Fruit fly (Drosophila melanogaster): ENCODE data around the gene Ucp4B.

The Ucp4B gene

DNA sequence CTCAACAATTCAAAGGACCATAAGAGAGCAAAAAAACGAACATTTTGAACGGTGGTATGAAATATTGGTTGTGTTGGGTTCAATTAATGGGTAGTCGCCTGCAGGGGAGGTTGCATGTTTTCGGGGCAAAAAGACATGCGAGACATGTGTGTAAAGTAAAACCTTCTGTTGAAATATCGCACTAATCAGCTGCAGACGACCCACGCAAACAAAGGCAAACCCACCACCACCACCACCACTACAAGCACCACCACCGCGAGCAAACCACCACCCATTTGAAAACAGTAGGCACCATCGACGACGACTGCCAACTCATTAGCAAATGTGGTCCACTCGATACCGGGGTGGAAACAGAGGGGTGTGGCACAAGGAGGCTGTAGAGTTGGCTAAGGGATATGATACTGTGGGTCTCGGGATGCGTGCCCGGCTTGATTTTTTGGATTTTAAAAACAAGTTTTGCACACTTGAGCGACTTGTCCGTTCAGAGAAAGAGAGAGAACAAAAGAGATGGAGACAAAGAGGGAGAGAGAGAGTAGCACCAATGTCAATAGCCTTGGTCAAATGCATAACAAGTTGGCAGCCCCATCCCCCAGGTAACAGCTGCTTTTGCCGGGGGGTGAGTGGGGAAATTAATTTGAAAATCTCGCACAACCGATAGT is 7.5 kb downstream of the Ucp4B start:
- TF ChIP-seq sr (GFP tag; IDR thresholded peaks at IDR 0.05) = no peak
- peak in 1 of 2 experiments; percentile 32 for TF ChIP-seq Hr51 (GFP tag; optimal IDR thresholded peaks at IDR 0.05)
- peak; percentile 22 for TF ChIP-seq zen (tag; optimal IDR thresholded peaks at IDR 0.05)
- peak; percentile 15 for TF ChIP-seq wek (GFP tag; optimal IDR thresholded peaks at IDR 0.05)
- TF ChIP-seq cg (GFP tag; optimal IDR thresholded peaks at IDR 0.05) = peak; percentile 36
- TF ChIP-seq CG3065 (GFP tag; optimal IDR thresholded peaks at IDR 0.05) = peak; percentile 20
- TF ChIP-seq Deaf1 (tag; optimal IDR thresholded peaks at IDR 0.05) = peak; percentile 64
- TF ChIP-seq CG12659 (GFP tag; optimal IDR thresholded peaks at IDR 0.05) = peak; percentile 22
- TF ChIP-seq Eip74EF (GFP tag; optimal IDR thresholded peaks at IDR 0.05) = no peak
- TF ChIP-seq twi (tag; optimal IDR thresholded peaks at IDR 0.05) = peak; percentile 79
- peak; percentile 42 for TF ChIP-seq exex (tag; optimal IDR thresholded peaks at IDR 0.05)
- TF ChIP-seq Dek (tag; optimal IDR thresholded peaks at IDR 0.05) = peak; percentile 1
- peak; percentile 27 for TF ChIP-seq CG2678 (tag; optimal IDR thresholded peaks at IDR 0.05)
- no peak for TF ChIP-seq CG7786 (GFP tag; optimal IDR thresholded peaks at IDR 0.05)
- peak; percentile 19 for TF ChIP-seq yki (optimal IDR thresholded peaks at IDR 0.05)
- TF ChIP-seq BEAF-32 (GFP tag; optimal IDR thresholded peaks at IDR 0.05) = peak; percentile 48
- no peak for TF ChIP-seq CG15514 (GFP tag; optimal IDR thresholded peaks at IDR 0.05)
- peak; percentile 8 for TF ChIP-seq CG12071 (GFP tag; optimal IDR thresholded peaks at IDR 0.05)
- TF ChIP-seq trem (tag; optimal IDR thresholded peaks at IDR 0.05) = peak; percentile 98
- TF ChIP-seq CG13894 (tag; optimal IDR thresholded peaks at IDR 0.05) = peak; percentile 18
- TF ChIP-seq Sry-δ (GFP tag; optimal IDR thresholded peaks at IDR 0.05) = peak; percentile 22
- TF ChIP-seq bigmax (GFP tag; optimal IDR thresholded peaks at IDR 0.05) = no peak
- no peak for TF ChIP-seq CG3163 (GFP tag; optimal IDR thresholded peaks at IDR 0.05)
- TF ChIP-seq pros (GFP tag; optimal IDR thresholded peaks at IDR 0.05) = peak; percentile 97
- TF ChIP-seq Atf6 (GFP tag; IDR thresholded peaks at IDR 0.05) = no peak
- peak; percentile 86 for TF ChIP-seq Med (GFP tag)
- TF ChIP-seq row (GFP tag; IDR thresholded peaks at IDR 0.05) = no peak
- TF ChIP-seq cas (GFP tag; IDR thresholded peaks at IDR 0.05) = no peak
- TF ChIP-seq onecut (GFP tag; IDR thresholded peaks at IDR 0.05) = 0 out of 2 replicates have a peak, but pooled peaks have one; percentile 3
- peak; percentile 20 for TF ChIP-seq CG3281 (GFP tag; optimal IDR thresholded peaks at IDR 0.05)
- TF ChIP-seq CG18011 (GFP tag; optimal IDR thresholded peaks at IDR 0.05) = peak; percentile 36
- no peak for TF ChIP-seq ssp (GFP tag; IDR thresholded peaks at IDR 0.05)
- peak; percentile 48 for TF ChIP-seq kay (GFP tag; optimal IDR thresholded peaks at IDR 0.05)
- peak; percentile 30 for TF ChIP-seq chn (GFP tag; optimal IDR thresholded peaks at IDR 0.05)
- peak; percentile 1 for TF ChIP-seq NC2β (GFP tag; optimal IDR thresholded peaks at IDR 0.05)
- TF ChIP-seq CG2712 (tag; optimal IDR thresholded peaks at IDR 0.05) = peak; percentile 10
- TF ChIP-seq nau (GFP tag; optimal IDR thresholded peaks at IDR 0.05) = peak; percentile 20
- TF ChIP-seq CG6765 (GFP tag; optimal IDR thresholded peaks at IDR 0.05) = peak; percentile 58
- TF ChIP-seq salm (tag; optimal IDR thresholded peaks at IDR 0.05) = no peak
- TF ChIP-seq tup (GFP tag; optimal IDR thresholded peaks at IDR 0.05) = no peak
- peak; percentile 48 for TF ChIP-seq Fer1 (GFP tag; optimal IDR thresholded peaks at IDR 0.05)
- no peak for TF ChIP-seq CG1233 (GFP tag; optimal IDR thresholded peaks at IDR 0.05)
- TF ChIP-seq Lpt (GFP tag; optimal IDR thresholded peaks at IDR 0.05) = no peak
- TF ChIP-seq CG34376 (GFP tag; optimal IDR thresholded peaks at IDR 0.05) = peak; percentile 11
- TF ChIP-seq CG10147 (GFP tag; optimal IDR thresholded peaks at IDR 0.05) = peak; percentile 33
- TF ChIP-seq lilli (GFP tag; optimal IDR thresholded peaks at IDR 0.05) = peak; percentile 7
- TF ChIP-seq Nf-YC (tag; optimal IDR thresholded peaks at IDR 0.05) = peak; percentile 56
- peak in 1 of 2 experiments; percentile 38 for TF ChIP-seq Pdp1 (GFP tag; optimal IDR thresholded peaks at IDR 0.05)

Measured in whole organism, embryonic.